Worm (Caenorhabditis elegans) whole organism, L3 larva: Measurements from ENCODE around the gene ncl-1.
A peak's percentile ranks its signal among the peaks of the same experiment; 100 is the strongest.

Experiments used
- egl-27 ChIP-seq: sonication (generic microtip); optimal IDR thresholded peaks from 4 replicates; lab custom pipeline; 2017; ENCODE audit warnings: missing biosample characterization, missing genetic modification reagents, missing genetic modification characterization
- elt-3 ChIP-seq, 3 experiments: fragments of 150-350 bp in 1 of 3; sonication (generic microtip) in 2 of 3; optimal IDR thresholded peaks; 2 replicates in 2 of 3; 4 replicates in 1 of 3; lab custom pipeline; 2014 to 2017; ENCODE audit warnings: missing biosample characterization in 3 of 3, missing genetic modification characterization in 3 of 3
- fos-1 ChIP-seq: fragments of 150-350 bp; optimal IDR thresholded peaks from 2 replicates; lab custom pipeline; 2014; ENCODE audit warnings: missing biosample characterization, missing genetic modification characterization
- lin-39 ChIP-seq: fragments of 150-350 bp; optimal IDR thresholded peaks from 2 replicates; lab custom pipeline; 2018; ENCODE audit warnings: missing biosample characterization, missing genetic modification reagents, missing genetic modification characterization
- nhr-76 ChIP-seq: fragments of 150-350 bp; sonication (generic microtip); optimal IDR thresholded peaks from 5 replicates; lab custom pipeline; 2014; ENCODE audit warnings: missing biosample characterization, missing genetic modification characterization
- ztf-11 ChIP-seq: fragments of 150-350 bp; optimal IDR thresholded peaks from 2 replicates; lab custom pipeline; 2014; ENCODE audit warnings: missing biosample characterization, missing genetic modification characterization
- ztf-4 ChIP-seq: fragments of 150-350 bp; optimal IDR thresholded peaks from 2 replicates; lab custom pipeline; 2014; ENCODE audit warnings: missing biosample characterization, missing genetic modification characterization

DNA sequence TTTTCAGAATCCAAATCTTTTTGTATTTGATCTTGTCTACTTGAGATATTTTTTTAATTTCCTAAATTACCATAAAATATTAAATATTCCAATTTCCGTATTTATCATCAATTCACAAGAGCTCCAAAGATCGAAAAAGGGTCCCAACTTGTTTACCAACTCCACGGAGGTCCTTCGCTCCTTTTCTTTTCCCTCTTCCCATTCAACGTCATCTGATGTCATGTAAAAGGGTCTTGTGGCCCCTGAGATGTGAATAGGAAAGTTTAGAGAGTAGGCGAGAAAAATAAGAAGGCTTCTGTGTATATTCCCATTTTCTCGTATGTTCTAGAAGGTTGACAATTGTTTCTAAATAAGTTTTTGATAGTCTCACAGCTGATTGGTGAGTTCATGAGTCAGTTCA, 3.5 kb downstream of the ncl-1 start:
- TF ChIP-seq ztf-4 (tag; lab: Kevin White, UChicago): no peak
- no peak for TF ChIP-seq nhr-76 (tag; lab: Kevin White, UChicago)
- TF ChIP-seq egl-27 (tag; lab: Kevin White, UChicago): no peak
- TF ChIP-seq fos-1 (tag; lab: Kevin White, UChicago): no peak
- no peak for TF ChIP-seq elt-3 (tag; optimal IDR thresholded peaks at IDR 0.05; lab: Kevin White, UChicago)
- no peak for TF ChIP-seq ztf-11 (tag; lab: Kevin White, UChicago)
- TF ChIP-seq lin-39 (tag; lab: Kevin White, UChicago): peak; percentile 26
